Worm (Caenorhabditis elegans): Measurements from ENCODE around the gene C43D7.7.
A peak's percentile ranks its signal among the peaks of the same experiment; 100 is the strongest.

Gene C43D7.7

ce11 chrV:19309591-19309990 lies 9.7 kb downstream of the C43D7.7 start, which contains the start of gene F55C9.11:
F55C9.11 (minus strand) TSS chrV:19309691.
- TF ChIP-seq unc-62 (GFP tag; optimal IDR thresholded peaks at IDR 0.05 in 1 of 2) (peak in 1 of 2 experiments; percentile 62), unc-62 (tag; optimal IDR thresholded peaks at IDR 0.05) (no peak), ceh-28 (tag; optimal IDR thresholded peaks at IDR 0.05) (no peak)

ce11 chrV:19308137-19308536 lies 11.2 kb downstream of the C43D7.7 start:
- TF ChIP-seq D1046.2 (GFP tag; IDR thresholded peaks at IDR 0.05) (no peak), T20F7.1 (GFP tag; optimal IDR thresholded peaks at IDR 0.05) (no peak), aha-1 (tag) (peak; percentile 45), arid-1 (GFP tag; conservative IDR thresholded peaks at IDR 0.05) (no peak), egl-43 (GFP tag; IDR thresholded peaks at IDR 0.05) (no peak), tag-97 (GFP tag; IDR thresholded peaks at IDR 0.05) (no peak), daf-19 (GFP tag; conservative IDR thresholded peaks at IDR 0.05) (no peak), set-16 (GFP tag; IDR thresholded peaks at IDR 0.05) (peak; percentile 69), ceh-28 (tag; optimal IDR thresholded peaks at IDR 0.05) (no peak), hlh-30 (tag; optimal IDR thresholded peaks at IDR 0.05; ENCODE audit: insufficient read depth) (no peak), nhr-76 (tag; optimal IDR thresholded peaks at IDR 0.05) (no peak), F44E2.7 (GFP tag; IDR thresholded peaks at IDR 0.05) (no peak), madf-5 (GFP tag; IDR thresholded peaks at IDR 0.05) (no peak), ceh-82 (tag; optimal IDR thresholded peaks at IDR 0.05) (no peak), nhr-102 (tag; optimal IDR thresholded peaks at IDR 0.05) (no peak), Y48G9A.11 (GFP tag; IDR thresholded peaks at IDR 0.05) (no peak), zip-2 (tag; optimal IDR thresholded peaks at IDR 0.05) (no peak)

- no peak for TF ChIP-seq hlh-11 (tag; optimal IDR thresholded peaks at IDR 0.05)
- TF ChIP-seq nhr-42 (GFP tag; IDR thresholded peaks at IDR 0.05), result no peak
- no peak for TF ChIP-seq R02D3.7 (tag; optimal IDR thresholded peaks at IDR 0.05)
- TF ChIP-seq spr-1 (tag; optimal IDR thresholded peaks at IDR 0.05), result no peak
- TF ChIP-seq F37D6.2 (tag; optimal IDR thresholded peaks at IDR 0.05), result no peak
- no peak for TF ChIP-seq gei-8 (GFP tag; optimal IDR thresholded peaks at IDR 0.05)
Observed at ce11 chrV:19306906-19307305, 12.4 kb downstream of the C43D7.7 start, which contains the start of gene F55C9.15. F55C9.15 (minus strand) TSS chrV:19307006.

ce11 chrV:19303589-19304174 lies 15.6 kb downstream of the C43D7.7 start, which contains the start of the genes fbxb-63 and fbxb-61:
fbxb-63 (minus strand) TSS chrV:19303730.
fbxb-61 (plus strand) TSS chrV:19304124.
- TF ChIP-seq ama-1 (optimal IDR thresholded peaks at IDR 0.05) (no peak), fkh-10 (GFP tag; optimal IDR thresholded peaks at IDR 0.05) (no peak), ceh-28 (tag; optimal IDR thresholded peaks at IDR 0.05) (peak; percentile 25), aha-1 (tag) (peak; percentile 58), F37D6.2 (tag; optimal IDR thresholded peaks at IDR 0.05) (no peak), sdz-12 (GFP tag; optimal IDR thresholded peaks at IDR 0.05) (no peak)

- TF ChIP-seq ces-1 (GFP tag; optimal IDR thresholded peaks at IDR 0.05) (no peak), daf-12 (tag; optimal IDR thresholded peaks at IDR 0.05) (no peak), jun-1 (tag; optimal IDR thresholded peaks at IDR 0.05) (no peak), egl-43 (GFP tag; IDR thresholded peaks at IDR 0.05) (no peak), skn-1 (tag; optimal IDR thresholded peaks at IDR 0.05) (no peak), ceh-82 (tag; optimal IDR thresholded peaks at IDR 0.05) (no peak), set-16 (GFP tag; IDR thresholded peaks at IDR 0.05) (no peak), ctbp-1 (GFP tag; IDR thresholded peaks at IDR 0.05) (no peak), T26A8.4 (GFP tag; IDR thresholded peaks at IDR 0.05) (no peak)
Observed at ce11 chrV:19301934-19302333, 17.4 kb downstream of the C43D7.7 start, which contains the start of gene fbxb-62. fbxb-62 (minus strand) TSS chrV:19302034.
